Worm (Caenorhabditis elegans): ENCODE data around the gene Y57A10A.13.

DNA sequence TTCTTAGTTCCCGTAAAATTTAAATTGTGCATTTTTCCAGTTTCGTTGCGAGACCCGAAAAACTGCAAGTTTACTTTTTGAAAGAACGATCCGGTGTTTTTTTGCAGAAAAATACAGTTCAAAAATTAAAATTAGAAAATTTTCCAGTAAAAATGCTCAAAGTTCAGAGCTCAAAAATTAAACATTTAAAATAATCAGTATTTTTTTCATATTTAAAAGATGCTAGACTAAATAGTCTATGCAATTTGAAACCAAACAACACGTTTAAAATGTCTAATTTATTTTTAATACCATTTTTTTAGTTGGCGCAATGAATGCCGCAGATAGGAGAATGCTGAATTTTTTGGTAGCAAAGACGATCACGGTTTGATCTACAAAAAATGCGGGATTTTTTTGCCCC lies 37.4 kb downstream of the Y57A10A.13 start, which contains the start of gene Y57A10A.2:
- TF ChIP-seq F13C5.2 (tag; optimal IDR thresholded peaks at IDR 0.05) (no peak), ceh-36 (tag; optimal IDR thresholded peaks at IDR 0.05) (no peak), ama-1 (optimal IDR thresholded peaks at IDR 0.05) (no peak), tra-4 (tag; optimal IDR thresholded peaks at IDR 0.05) (no peak), ceh-13 (GFP tag; optimal IDR thresholded peaks at IDR 0.05) (no peak), pes-1 (GFP tag; IDR thresholded peaks at IDR 0.05) (no peak), flt-1 (GFP tag; IDR thresholded peaks at IDR 0.05) (no peak), sea-1 (GFP tag; conservative IDR thresholded peaks at IDR 0.05) (no peak), aly-1 (tag; optimal IDR thresholded peaks at IDR 0.05) (no peak), ets-7 (tag; optimal IDR thresholded peaks at IDR 0.05) (no peak), hmbx-1 (tag; optimal IDR thresholded peaks at IDR 0.05) (no peak), hmg-4 (GFP tag; optimal IDR thresholded peaks at IDR 0.05) (no peak), tbx-37 (GFP tag; conservative IDR thresholded peaks at IDR 0.05) (no peak)
